Worm (Caenorhabditis elegans) whole organism, L2 larva: ENCODE results near the gene F28H6.6.

Source experiments
- C34F6.9 ChIP-seq: fragments of 150-350 bp; optimal IDR thresholded peaks from 2 replicates; lab custom pipeline; 2014; ENCODE audit warnings: missing biosample characterization, missing genetic modification characterization
- F13H6.1 ChIP-seq: sonication (generic microtip); optimal IDR thresholded peaks from 2 replicates; lab custom pipeline; 2016; ENCODE audit warnings: missing genetic modification characterization, missing compliant biosample characterization
- R02D3.7 ChIP-seq: fragments of 150-350 bp; optimal IDR thresholded peaks from 2 replicates; lab custom pipeline; 2014; ENCODE audit warnings: missing biosample characterization, missing genetic modification characterization
- Y55F3AM.14 ChIP-seq: fragments of 200-800 bp; sonication (Bioruptor generic); optimal IDR thresholded peaks from 2 replicates; lab custom pipeline; 2018; ENCODE audit warnings: mild to moderate bottlenecking, missing genetic modification characterization, missing compliant biosample characterization
- alr-1 ChIP-seq: fragments of 150-350 bp; optimal IDR thresholded peaks from 2 replicates; lab custom pipeline; 2014; ENCODE audit warnings: missing biosample characterization, missing genetic modification characterization
- aly-2 ChIP-seq: fragments of 150-350 bp; optimal IDR thresholded peaks from 2 replicates; lab custom pipeline; 2014; ENCODE audit warnings: missing biosample characterization, missing genetic modification characterization
- ama-1 ChIP-seq: fragments of 150-350 bp; optimal IDR thresholded peaks from 2 replicates; lab custom pipeline; 2018; ENCODE audit warnings: inconsistent platforms
- blmp-1 ChIP-seq: sonication (generic microtip); optimal IDR thresholded peaks from 2 replicates; lab custom pipeline; 2017; ENCODE audit warnings: missing genetic modification characterization, mild to moderate bottlenecking, missing compliant biosample characterization, antibody characterized with exemption, moderate library complexity; ENCODE audit not compliant: insufficient read depth
- ceh-82 ChIP-seq: fragments of 150-350 bp; optimal IDR thresholded peaks from 2 replicates; lab custom pipeline; 2014; ENCODE audit warnings: missing biosample characterization, missing genetic modification characterization
- crh-2 ChIP-seq: sonication (generic microtip); optimal IDR thresholded peaks from 2 replicates; lab custom pipeline; 2017; ENCODE audit warnings: missing biosample characterization, missing genetic modification characterization
- dmd-4 ChIP-seq: sonication (generic microtip); optimal IDR thresholded peaks from 2 replicates; lab custom pipeline; 2017; ENCODE audit warnings: missing biosample characterization, missing genetic modification characterization
- egl-27 ChIP-seq: sonication (generic microtip); optimal IDR thresholded peaks from 3 replicates; lab custom pipeline; 2017; ENCODE audit warnings: missing biosample characterization, missing genetic modification reagents, missing genetic modification characterization
- elt-1 ChIP-seq: fragments of 150-350 bp; optimal IDR thresholded peaks from 2 replicates; lab custom pipeline; 2014; ENCODE audit warnings: missing biosample characterization, missing genetic modification characterization
- elt-3 ChIP-seq: sonication (generic microtip); optimal IDR thresholded peaks from 2 replicates; lab custom pipeline; 2017; ENCODE audit warnings: missing biosample characterization, missing genetic modification characterization
- fos-1 ChIP-seq: fragments of 150-350 bp; optimal IDR thresholded peaks from 2 replicates; lab custom pipeline; 2014; ENCODE audit warnings: missing biosample characterization, missing genetic modification characterization
- gmeb-1 ChIP-seq: fragments of 150-350 bp; optimal IDR thresholded peaks from 2 replicates; lab custom pipeline; 2014; ENCODE audit warnings: missing biosample characterization, missing genetic modification characterization
- lin-11 ChIP-seq: fragments of 150-350 bp; sonication (generic microtip); optimal IDR thresholded peaks from 2 replicates; lab custom pipeline; 2014; ENCODE audit warnings: missing biosample characterization, missing genetic modification characterization, inconsistent platforms, mixed read lengths
- lin-13 ChIP-seq: fragments of 150-350 bp; optimal IDR thresholded peaks from 2 replicates; lab custom pipeline; 2014; ENCODE audit warnings: missing biosample characterization, missing genetic modification reagents, missing genetic modification characterization
- lsy-2 ChIP-seq, 2 experiments: fragments of 150-350 bp in 1 of 2; sonication (generic microtip) in 1 of 2; optimal IDR thresholded peaks; 2 replicates each; lab custom pipeline; 2014 to 2017; ENCODE audit warnings: missing biosample characterization in 2 of 2, missing genetic modification characterization in 2 of 2
- mab-5 ChIP-seq: fragments of 150-350 bp; optimal IDR thresholded peaks from 2 replicates; lab custom pipeline; 2014; ENCODE audit warnings: missing biosample characterization, missing genetic modification characterization
- mbf-1 ChIP-seq: sonication (generic microtip); optimal IDR thresholded peaks from 2 replicates; lab custom pipeline; 2017; ENCODE audit warnings: missing biosample characterization, missing genetic modification characterization
- mdl-1 ChIP-seq, 2 experiments: fragments of 150-350 bp in 1 of 2; sonication (generic microtip) in 1 of 2; optimal IDR thresholded peaks; 2 replicates each; lab custom pipeline; 2017; ENCODE audit warnings: missing biosample characterization in 2 of 2, missing genetic modification characterization in 2 of 2
- nhr-10 ChIP-seq: sonication (generic microtip); optimal IDR thresholded peaks from 2 replicates; lab custom pipeline; 2017; ENCODE audit warnings: missing biosample characterization, missing genetic modification characterization
- nhr-11 ChIP-seq: fragments of 150-350 bp; optimal IDR thresholded peaks from 2 replicates; lab custom pipeline; 2014; ENCODE audit warnings: missing biosample characterization, missing genetic modification characterization
- nhr-129 ChIP-seq: fragments of 150-350 bp; optimal IDR thresholded peaks from 2 replicates; lab custom pipeline; 2014; ENCODE audit warnings: missing biosample characterization, missing genetic modification characterization
- nhr-21 ChIP-seq: fragments of 150-350 bp; optimal IDR thresholded peaks from 2 replicates; lab custom pipeline; 2014; ENCODE audit warnings: missing biosample characterization, missing genetic modification characterization
- nhr-23 ChIP-seq: fragments of 150-350 bp; optimal IDR thresholded peaks from 2 replicates; lab custom pipeline; 2014; ENCODE audit warnings: missing biosample characterization, missing genetic modification reagents, missing genetic modification characterization
- nhr-237 ChIP-seq: fragments of 150-350 bp; optimal IDR thresholded peaks from 2 replicates; lab custom pipeline; 2014; ENCODE audit warnings: missing biosample characterization, missing genetic modification characterization
- nhr-25 ChIP-seq: fragments of 150-350 bp; sonication (generic microtip); optimal IDR thresholded peaks from 3 replicates; lab custom pipeline; 2014; ENCODE audit warnings: missing biosample characterization, missing genetic modification characterization
- nhr-6 ChIP-seq: fragments of 150-350 bp; optimal IDR thresholded peaks from 2 replicates; lab custom pipeline; 2014; ENCODE audit warnings: missing biosample characterization, missing genetic modification characterization
- nhr-77 ChIP-seq: fragments of 150-350 bp; optimal IDR thresholded peaks from 2 replicates; lab custom pipeline; 2014; ENCODE audit warnings: missing biosample characterization, missing genetic modification characterization
- peb-1 ChIP-seq: fragments of 150-350 bp; optimal IDR thresholded peaks from 2 replicates; lab custom pipeline; 2014; ENCODE audit warnings: missing biosample characterization, missing genetic modification characterization
- sem-4 ChIP-seq: fragments of 150-350 bp; optimal IDR thresholded peaks from 2 replicates; lab custom pipeline; 2014; ENCODE audit warnings: missing biosample characterization, missing genetic modification reagents, missing genetic modification characterization
- skn-1 ChIP-seq: sonication (generic microtip); optimal IDR thresholded peaks from 2 replicates; lab custom pipeline; 2017; ENCODE audit warnings: missing biosample characterization, missing genetic modification characterization
- sma-3 ChIP-seq: sonication (generic microtip); optimal IDR thresholded peaks from 2 replicates; lab custom pipeline; 2016; ENCODE audit warnings: missing genetic modification reagents, missing genetic modification characterization, missing compliant biosample characterization
- sma-9 ChIP-seq, 2 experiments: fragments of 150-350 bp in 1 of 2; sonication (generic microtip) in 1 of 2; optimal IDR thresholded peaks; 2 replicates each; lab custom pipeline; 2014 to 2016; ENCODE audit warnings: missing genetic modification characterization in 2 of 2, mild to moderate bottlenecking in 1 of 2, missing biosample characterization in 1 of 2, missing compliant biosample characterization in 1 of 2, missing genetic modification reagents in 1 of 2, moderate library complexity in 1 of 2
- snpc-4 ChIP-seq: fragments of 150-350 bp; optimal IDR thresholded peaks from 2 replicates; lab custom pipeline; 2014; ENCODE audit warnings: missing biosample characterization, missing genetic modification characterization
- unc-39 ChIP-seq: fragments of 150-350 bp; optimal IDR thresholded peaks from 2 replicates; lab custom pipeline; 2014; ENCODE audit warnings: missing biosample characterization, missing genetic modification characterization
- unc-55 ChIP-seq: fragments of 150-350 bp; sonication (generic microtip); optimal IDR thresholded peaks from 3 replicates; lab custom pipeline; 2014; ENCODE audit warnings: missing biosample characterization, missing genetic modification reagents, missing genetic modification characterization
- unc-62 ChIP-seq: fragments of 150-350 bp; optimal IDR thresholded peaks from 2 replicates; lab custom pipeline; 2014; ENCODE audit warnings: missing biosample characterization, missing genetic modification reagents, missing genetic modification characterization
- zag-1 ChIP-seq: fragments of 150-350 bp; optimal IDR thresholded peaks from 2 replicates; lab custom pipeline; 2014; ENCODE audit warnings: missing biosample characterization, missing genetic modification characterization
- ztf-1 ChIP-seq: fragments of 200-800 bp; sonication (Bioruptor generic); conservative IDR thresholded peaks from 2 replicates; pipeline ENCODE4 v1.3.6; 2022; ENCODE audit warnings: missing genetic modification characterization, missing compliant biosample characterization
- ztf-4 ChIP-seq: fragments of 150-350 bp; optimal IDR thresholded peaks from 2 replicates; lab custom pipeline; 2014; ENCODE audit warnings: missing biosample characterization, missing genetic modification characterization

Gene F28H6.6

DNA sequence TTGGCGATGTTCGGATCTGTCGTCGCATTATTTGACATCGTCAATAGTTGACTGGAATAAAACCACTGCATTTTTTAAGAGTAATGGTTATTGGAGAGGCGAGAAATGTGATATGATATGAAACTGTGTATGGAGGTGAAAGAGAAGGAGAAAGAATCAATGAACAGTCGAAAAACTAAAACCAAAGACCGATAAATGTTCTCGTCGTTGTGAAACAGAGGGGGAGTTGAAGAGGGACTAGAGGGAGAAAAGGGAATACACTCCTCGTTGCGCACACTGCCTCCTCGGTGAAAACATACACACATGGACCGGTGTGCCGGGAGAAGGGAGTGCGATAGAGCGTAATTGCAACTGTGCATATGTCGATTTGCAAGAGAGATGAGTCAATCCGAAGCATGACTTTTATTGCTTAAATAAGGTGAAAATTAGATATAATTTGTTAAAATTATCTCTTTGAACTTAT is 43.9 kb upstream of the F28H6.6 start, which contains the start of gene sym-4:
TSS of gene sym-4 (minus strand) at position 51 of the 463 bp plus-strand sequence.
- TF ChIP-seq blmp-1 (tag; lab: Kevin White, UChicago) (peak; percentile 80), C34F6.9 (tag; lab: Kevin White, UChicago) (peak; percentile 98), ztf-1 (GFP tag; lab: Robert Waterston, UW) (no peak), unc-39 (tag; lab: Kevin White, UChicago) (no peak), R02D3.7 (tag; lab: Kevin White, UChicago) (no peak), lsy-2 (tag; optimal IDR thresholded peaks at IDR 0.05; lab: Kevin White, UChicago) (peak; percentile 35 to 90), zag-1 (tag; lab: Kevin White, UChicago) (peak; percentile 92), mdl-1 (tag; optimal IDR thresholded peaks at IDR 0.05; lab: Kevin White, UChicago) (peak; percentile 55 to 88), ama-1 (peak; percentile 30), nhr-21 (tag; lab: Kevin White, UChicago) (peak; percentile 94), snpc-4 (tag; lab: Kevin White, UChicago) (peak; percentile 78), lin-11 (tag; lab: Kevin White, UChicago) (peak; percentile 74), Y55F3AM.14 (GFP tag; lab: Kevin White, UChicago) (peak; percentile 5), lin-13 (GFP tag; lab: Kevin White, UChicago) (peak; percentile 92), mab-5 (tag; lab: Kevin White, UChicago) (peak; percentile 81), skn-1 (tag; lab: Kevin White, UChicago) (peak; percentile 8), mbf-1 (no peak), ceh-82 (peak; percentile 32), crh-2 (peak; percentile 96), alr-1 (no peak), nhr-11 (tag; lab: Kevin White, UChicago) (peak; percentile 51), nhr-77 (tag; lab: Kevin White, UChicago) (peak; percentile 34), nhr-25 (peak; percentile 91), nhr-23 (no peak), egl-27 (tag; lab: Kevin White, UChicago) (peak; percentile 83), nhr-6 (peak; percentile 76), sma-3 (peak; percentile 96), F13H6.1 (tag; lab: Kevin White, UChicago) (peak; percentile 90), ztf-4 (peak; percentile 84), gmeb-1 (tag; lab: Kevin White, UChicago) (peak; percentile 81), nhr-237 (tag; lab: Kevin White, UChicago) (peak; percentile 34), sma-9 (GFP tag; optimal IDR thresholded peaks at IDR 0.05; lab: Kevin White, UChicago) (peak; percentile 93), sma-9 (tag; optimal IDR thresholded peaks at IDR 0.05; lab: Kevin White, UChicago) (no peak), fos-1 (tag; lab: Kevin White, UChicago) (peak; percentile 99), elt-1 (tag; lab: Kevin White, UChicago) (no peak), unc-62 (GFP tag; lab: Kevin White, UChicago) (no peak), aly-2 (tag; lab: Kevin White, UChicago) (no peak), nhr-129 (tag; lab: Kevin White, UChicago) (peak; percentile 97), peb-1 (tag; lab: Kevin White, UChicago) (peak; percentile 12), dmd-4 (no peak), unc-55 (GFP tag; lab: Kevin White, UChicago) (peak; percentile 96), sem-4 (tag; lab: Kevin White, UChicago) (peak; percentile 87), nhr-10 (peak; percentile 22), elt-3 (tag; lab: Kevin White, UChicago) (no peak)

DNA sequence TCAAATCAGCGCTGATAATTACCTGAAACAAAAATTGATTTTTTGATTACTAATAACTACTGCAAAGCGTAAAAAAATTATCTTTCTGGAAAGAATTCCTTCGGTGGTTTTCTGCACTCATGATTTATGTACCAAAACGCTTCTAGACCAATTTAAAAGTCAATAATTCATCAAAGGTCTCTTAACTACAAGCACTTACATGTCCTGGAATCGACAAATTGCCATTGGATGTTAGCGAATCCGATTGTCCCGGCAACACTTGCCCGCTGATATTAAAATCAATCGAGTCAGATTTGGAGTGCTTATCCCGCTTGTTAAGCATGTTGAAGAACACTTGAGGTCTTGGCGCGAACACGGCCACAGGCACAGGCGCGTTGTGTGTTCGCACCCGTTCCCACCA is 39.5 kb upstream of the F28H6.6 start:
- TF ChIP-seq C34F6.9 (tag; lab: Kevin White, UChicago) (no peak), ama-1 (no peak), nhr-6 (no peak), lsy-2 (tag; optimal IDR thresholded peaks at IDR 0.05; lab: Kevin White, UChicago) (no peak)
